Fruit fly (Drosophila melanogaster) whole organism, pupa: ENCODE data around the gene sinah.

Experiments
- CG10348 ChIP-seq: fragments of 200-800 bp; sonication (Bioruptor generic); IDR thresholded peaks from 2 replicates; pipeline ENCODE4 v1.3.6; 2022; ENCODE audit warnings: missing biosample characterization, missing genetic modification characterization
- CG12605 ChIP-seq: fragments of 200-800 bp; sonication (Bioruptor generic); IDR thresholded peaks from 2 replicates; pipeline ENCODE4 v1.3.6; 2022; ENCODE audit warnings: missing biosample characterization, missing genetic modification characterization
- CG14655 ChIP-seq: fragments of 200-800 bp; sonication (Bioruptor generic); optimal IDR thresholded peaks from 3 replicates; lab custom pipeline; 2017; ENCODE audit warnings: mild to moderate bottlenecking, missing biosample characterization, missing genetic modification reagents, missing genetic modification characterization
- CG15710 ChIP-seq: fragments of 200-800 bp; sonication (Bioruptor generic); optimal IDR thresholded peaks from 2 replicates; lab custom pipeline; 2018; ENCODE audit warnings: missing biosample characterization, mild to moderate bottlenecking, missing genetic modification characterization, moderate library complexity
- CG17806 ChIP-seq: fragments of 200-800 bp; sonication (Bioruptor generic); optimal IDR thresholded peaks from 2 replicates; lab custom pipeline; 2018; ENCODE audit warnings: missing biosample characterization, mild to moderate bottlenecking, missing genetic modification characterization, moderate library complexity
- CG32121 ChIP-seq: fragments of 200-800 bp; sonication (Bioruptor generic); IDR thresholded peaks from 2 replicates; pipeline ENCODE4 v1.3.6; 2022; ENCODE audit warnings: missing biosample characterization, missing genetic modification characterization
- CG4496 ChIP-seq: fragments of 200-800 bp; sonication (Bioruptor generic); IDR thresholded peaks from 3 replicates; pipeline ENCODE4 v1.3.6; 2022; ENCODE audit warnings: missing biosample characterization, missing genetic modification characterization
- CG8159 ChIP-seq: fragments of 200-800 bp; sonication (Bioruptor generic); optimal IDR thresholded peaks from 3 replicates; lab custom pipeline; 2018; ENCODE audit warnings: missing biosample characterization, mild to moderate bottlenecking, missing genetic modification characterization, moderate library complexity
- CG8301 ChIP-seq: fragments of 200-800 bp; sonication (Bioruptor generic); optimal IDR thresholded peaks from 2 replicates; lab custom pipeline; 2018; ENCODE audit warnings: missing biosample characterization, mild to moderate bottlenecking, missing genetic modification characterization
- D1 ChIP-seq: fragments of 200-800 bp; sonication (Bioruptor generic); optimal IDR thresholded peaks from 2 replicates; lab custom pipeline; 2018; ENCODE audit warnings: missing biosample characterization, mild to moderate bottlenecking, missing genetic modification characterization, moderate library complexity
- EcR ChIP-seq: fragments of 200-800 bp; sonication (Bioruptor generic); optimal IDR thresholded peaks from 3 replicates; lab custom pipeline; 2019; ENCODE audit warnings: missing biosample characterization, missing genetic modification characterization, mild to moderate bottlenecking, moderate library complexity, missing genetic modification reagents
- Pif1B ChIP-seq: fragments of 200-800 bp; sonication (Bioruptor generic); optimal IDR thresholded peaks from 3 replicates; lab custom pipeline; 2016; ENCODE audit warnings: missing biosample characterization, missing genetic modification characterization
- fd96Ca ChIP-seq: fragments of 200-800 bp; sonication (Bioruptor generic); IDR thresholded peaks from 3 replicates; pipeline ENCODE4 v1.3.6; 2022; ENCODE audit warnings: missing biosample characterization, missing genetic modification characterization
- gl ChIP-seq: fragments of 200-800 bp; sonication (Bioruptor generic); optimal IDR thresholded peaks from 2 replicates; lab custom pipeline; 2018; ENCODE audit warnings: missing biosample characterization, mild to moderate bottlenecking, missing genetic modification characterization

dm6 chr3L:16842087-16842567, 16.8 kb upstream of the sinah start, which contains the start of gene TSG101:
- TF ChIP-seq EcR (no peak), CG4496 (GFP tag; lab: Robert Waterston, UW) (no peak), gl (tag; lab: Kevin White, UChicago) (no peak), CG14655 (GFP tag; lab: Kevin White, UChicago) (no peak), CG17806 (tag; lab: Kevin White, UChicago) (no peak), fd96Ca (GFP tag; lab: Robert Waterston, UW) (no peak), CG32121 (GFP tag; lab: Robert Waterston, UW) (no peak), Pif1B (GFP tag; lab: Kevin White, UChicago) (no peak), CG12605 (no peak), CG15710 (no peak), CG10348 (GFP tag; lab: Robert Waterston, UW) (no peak), CG8301 (no peak), D1 (tag; lab: Kevin White, UChicago) (no peak), CG8159 (tag; lab: Kevin White, UChicago) (no peak)
